Worm (Caenorhabditis elegans) whole organism, L1 larva: ENCODE results near the gene C05C10.8.

ENCODE experiments used
- C04F5.9 ChIP-seq: sonication (generic microtip); optimal IDR thresholded peaks from 2 replicates; lab custom pipeline; 2016; ENCODE audit warnings: missing genetic modification characterization, missing compliant biosample characterization
- aha-1 ChIP-seq: fragments of 150-350 bp; optimal IDR thresholded peaks from 2 replicates; lab custom pipeline; 2014; ENCODE audit warnings: missing biosample characterization, missing genetic modification characterization
- alr-1 ChIP-seq: fragments of 200-800 bp; sonication (Bioruptor generic); optimal IDR thresholded peaks from 2 replicates; lab custom pipeline; 2018; ENCODE audit warnings: borderline replicate concordance, mild to moderate bottlenecking, missing genetic modification characterization, missing compliant biosample characterization
- blmp-1 ChIP-seq: fragments of 150-350 bp; optimal IDR thresholded peaks from 2 replicates; lab custom pipeline; 2014; ENCODE audit warnings: missing biosample characterization, missing genetic modification characterization
- ceh-63 ChIP-seq: fragments of 200-800 bp; sonication (Bioruptor generic); optimal IDR thresholded peaks from 2 replicates; lab custom pipeline; 2018; ENCODE audit warnings: mild to moderate bottlenecking, missing genetic modification characterization, missing compliant biosample characterization
- ceh-8 ChIP-seq: fragments of 200-800 bp; sonication (Bioruptor generic); optimal IDR thresholded peaks from 2 replicates; lab custom pipeline; 2018; ENCODE audit warnings: mild to moderate bottlenecking, missing genetic modification characterization, moderate library complexity, missing compliant biosample characterization
- ceh-90 ChIP-seq: sonication (generic microtip); optimal IDR thresholded peaks from 2 replicates; lab custom pipeline; 2016; ENCODE audit warnings: missing genetic modification characterization, missing compliant biosample characterization
- dpl-1 ChIP-seq, 3 experiments: fragments of 150-350 bp in 2 of 3; sonication (generic microtip) in 1 of 3; optimal IDR thresholded peaks; 2 replicates each; lab custom pipeline; 2014 to 2017; ENCODE audit warnings: missing biosample characterization in 3 of 3, missing genetic modification characterization in 3 of 3, missing genetic modification reagents in 3 of 3
- efl-1 ChIP-seq, 4 experiments: fragments of 150-350 bp; optimal IDR thresholded peaks in 3 of 4; peaks in 1 of 4; 1 replicate in 1 of 4; 2 replicates in 3 of 4; lab custom pipeline; 2014; ENCODE audit warnings: missing biosample characterization in 2 of 4, missing genetic modification characterization in 2 of 4, missing genetic modification reagents in 2 of 4
- ets-5 ChIP-seq: fragments of 200-800 bp; sonication (Bioruptor generic); IDR thresholded peaks from 2 replicates; pipeline ENCODE4 v1.3.6; 2022; ENCODE audit warnings: missing genetic modification characterization, missing compliant biosample characterization
- fkh-10 ChIP-seq: sonication (generic microtip); optimal IDR thresholded peaks from 2 replicates; lab custom pipeline; 2017; ENCODE audit warnings: missing biosample characterization, missing genetic modification reagents, missing genetic modification characterization
- fkh-4 ChIP-seq: sonication (generic microtip); optimal IDR thresholded peaks from 2 replicates; lab custom pipeline; 2016; ENCODE audit warnings: missing compliant biosample characterization, missing genetic modification characterization, borderline replicate concordance
- fkh-8 ChIP-seq: sonication (generic microtip); optimal IDR thresholded peaks from 2 replicates; lab custom pipeline; 2016; ENCODE audit warnings: mild to moderate bottlenecking, missing genetic modification characterization, missing compliant biosample characterization
- hpl-2 ChIP-seq: fragments of 150-350 bp; optimal IDR thresholded peaks from 2 replicates; lab custom pipeline; 2014; ENCODE audit warnings: missing biosample characterization, missing genetic modification reagents, missing genetic modification characterization
- irx-1 ChIP-seq: sonication (generic microtip); optimal IDR thresholded peaks from 2 replicates; lab custom pipeline; 2016; ENCODE audit warnings: missing genetic modification characterization, missing compliant biosample characterization
- isw-1 ChIP-seq: fragments of 200-800 bp; sonication (Bioruptor generic); IDR thresholded peaks from 2 replicates; pipeline ENCODE4 v1.3.6; 2022; ENCODE audit warnings: missing genetic modification characterization, missing compliant biosample characterization
- jun-1 ChIP-seq: fragments of 150-350 bp; optimal IDR thresholded peaks from 2 replicates; lab custom pipeline; 2014; ENCODE audit warnings: missing biosample characterization, missing genetic modification reagents, missing genetic modification characterization
- lin-13 ChIP-seq: fragments of 150-350 bp; optimal IDR thresholded peaks from 2 replicates; lab custom pipeline; 2014; ENCODE audit warnings: missing biosample characterization, missing genetic modification reagents, missing genetic modification characterization
- lin-14 ChIP-seq: fragments of 200-800 bp; sonication (Bioruptor generic); optimal IDR thresholded peaks from 2 replicates; lab custom pipeline; 2018; ENCODE audit warnings: mild to moderate bottlenecking, missing genetic modification characterization, moderate library complexity, missing compliant biosample characterization
- lir-3 ChIP-seq: sonication (generic microtip); optimal IDR thresholded peaks from 2 replicates; lab custom pipeline; 2016; ENCODE audit warnings: mild to moderate bottlenecking, missing genetic modification characterization, moderate library complexity, missing compliant biosample characterization; ENCODE audit not compliant: poor library complexity
- mab-9 ChIP-seq: fragments of 200-800 bp; sonication (Bioruptor generic); IDR thresholded peaks from 2 replicates; pipeline ENCODE4 v1.3.6; 2022; ENCODE audit warnings: missing genetic modification reagents, missing genetic modification characterization, missing compliant biosample characterization
- mef-2 ChIP-seq: fragments of 150-350 bp; optimal IDR thresholded peaks from 2 replicates; lab custom pipeline; 2014; ENCODE audit warnings: missing biosample characterization, missing genetic modification characterization
- mep-1 ChIP-seq: fragments of 150-350 bp; optimal IDR thresholded peaks from 2 replicates; lab custom pipeline; 2014; ENCODE audit warnings: missing biosample characterization, missing genetic modification characterization
- nhr-12 ChIP-seq: sonication (generic microtip); optimal IDR thresholded peaks from 2 replicates; lab custom pipeline; 2017; ENCODE audit warnings: missing biosample characterization, missing genetic modification characterization
- nhr-47 ChIP-seq: sonication (generic microtip); optimal IDR thresholded peaks from 2 replicates; lab custom pipeline; 2016; ENCODE audit warnings: mild to moderate bottlenecking, missing genetic modification characterization, moderate library complexity, missing compliant biosample characterization
- nhr-71 ChIP-seq: sonication (generic microtip); optimal IDR thresholded peaks from 2 replicates; lab custom pipeline; 2016; ENCODE audit warnings: mild to moderate bottlenecking, missing genetic modification characterization, moderate library complexity, missing compliant biosample characterization
- nhr-76 ChIP-seq: sonication (generic microtip); optimal IDR thresholded peaks from 2 replicates; lab custom pipeline; 2017; ENCODE audit warnings: missing biosample characterization, missing genetic modification characterization
- pax-3 ChIP-seq: fragments of 200-800 bp; sonication (Bioruptor generic); optimal IDR thresholded peaks from 2 replicates; lab custom pipeline; 2018; ENCODE audit warnings: mild to moderate bottlenecking, missing genetic modification characterization, moderate library complexity, missing compliant biosample characterization
- pqm-1 ChIP-seq: sonication (generic microtip); optimal IDR thresholded peaks from 3 replicates; lab custom pipeline; 2017; ENCODE audit warnings: missing biosample characterization, missing genetic modification characterization
- skn-1 ChIP-seq: fragments of 150-350 bp; optimal IDR thresholded peaks from 2 replicates; lab custom pipeline; 2014; ENCODE audit warnings: missing biosample characterization, missing genetic modification characterization
- sox-4 ChIP-seq: sonication (generic microtip); optimal IDR thresholded peaks from 2 replicates; lab custom pipeline; 2016; ENCODE audit warnings: missing genetic modification characterization, missing compliant biosample characterization
- sup-37 ChIP-seq: fragments of 200-800 bp; sonication (Bioruptor generic); optimal IDR thresholded peaks from 2 replicates; lab custom pipeline; 2018; ENCODE audit warnings: mild to moderate bottlenecking, missing genetic modification characterization, missing compliant biosample characterization
- swsn-7 ChIP-seq: sonication (generic microtip); optimal IDR thresholded peaks from 2 replicates; lab custom pipeline; 2016; ENCODE audit warnings: missing genetic modification characterization, missing compliant biosample characterization
- unc-130 ChIP-seq: fragments of 150-350 bp; optimal IDR thresholded peaks from 2 replicates; lab custom pipeline; 2017; ENCODE audit warnings: missing biosample characterization, missing genetic modification characterization, inconsistent platforms
- unc-30 ChIP-seq: sonication (generic microtip); optimal IDR thresholded peaks from 2 replicates; lab custom pipeline; 2017; ENCODE audit warnings: missing biosample characterization, missing genetic modification characterization
- unc-62 ChIP-seq: fragments of 150-350 bp; optimal IDR thresholded peaks from 2 replicates; lab custom pipeline; 2014; ENCODE audit warnings: missing biosample characterization, missing genetic modification reagents, missing genetic modification characterization
- unc-98 ChIP-seq: fragments of 200-800 bp; sonication (Bioruptor generic); IDR thresholded peaks from 2 replicates; pipeline ENCODE4 v1.3.6; 2022; ENCODE audit warnings: missing genetic modification characterization, missing compliant biosample characterization
- zip-4 ChIP-seq: fragments of 200-800 bp; sonication (Bioruptor generic); optimal IDR thresholded peaks from 2 replicates; lab custom pipeline; 2018; ENCODE audit warnings: mild to moderate bottlenecking, missing genetic modification characterization, moderate library complexity, missing compliant biosample characterization

The C05C10.8 gene

ce11 chrII:9914999-9915398, 2.8 kb downstream of the C05C10.8 start, which contains the start of gene F26C11.3:
Gene F26C11.3 (minus strand): TSS chrII:9915099.
- no peak for TF ChIP-seq nhr-76
- no peak for TF ChIP-seq sox-4 (tag; lab: Kevin White, UChicago)
- TF ChIP-seq nhr-47 (tag; lab: Kevin White, UChicago), result no peak
- no peak for TF ChIP-seq blmp-1 (tag; lab: Kevin White, UChicago)
- no peak for TF ChIP-seq sup-37
- no peak for TF ChIP-seq unc-30 (tag; lab: Kevin White, UChicago)
- no peak for TF ChIP-seq nhr-12 (tag; lab: Kevin White, UChicago)
- TF ChIP-seq hpl-2 (GFP tag; lab: Kevin White, UChicago), result no peak
- TF ChIP-seq aha-1, result no peak
- no peak for TF ChIP-seq pax-3
- no peak for TF ChIP-seq unc-130 (tag; lab: Kevin White, UChicago)

ce11 chrII:9904459-9904858, 13.3 kb downstream of the C05C10.8 start:
- TF ChIP-seq efl-1 (optimal IDR thresholded peaks at IDR 0.05; lab: Kevin White, UChicago) (no peak), efl-1 (GFP tag; optimal IDR thresholded peaks at IDR 0.05 in 1 of 2; lab: Kevin White, UChicago) (peak in 1 of 2 experiments; percentile 62), alr-1 (no peak), lir-3 (tag; lab: Kevin White, UChicago) (no peak), nhr-71 (tag; lab: Kevin White, UChicago) (no peak), ceh-8 (GFP tag; lab: Kevin White, UChicago) (no peak), lin-14 (no peak), unc-130 (tag; lab: Kevin White, UChicago) (no peak)
- TF ChIP-seq, all 84 proteins: peak for 1

ce11 chrII:9900276-9900675, 17.5 kb downstream of the C05C10.8 start, which contains the start of gene unc-4:
Gene unc-4 (minus strand): TSS chrII:9900376.
- TF ChIP-seq lin-14 (no peak), unc-62 (GFP tag; lab: Kevin White, UChicago) (no peak)

- TF ChIP-seq ceh-90 (tag; lab: Kevin White, UChicago) (no peak), isw-1 (GFP tag; lab: Robert Waterston, UW) (no peak), mab-9 (GFP tag; lab: Robert Waterston, UW) (no peak), C04F5.9 (tag; lab: Kevin White, UChicago) (no peak), zip-4 (GFP tag; lab: Kevin White, UChicago) (no peak), jun-1 (tag; lab: Kevin White, UChicago) (no peak), fkh-8 (no peak), ceh-63 (GFP tag; lab: Kevin White, UChicago) (no peak), lin-13 (GFP tag; lab: Kevin White, UChicago) (no peak), mep-1 (tag; lab: Kevin White, UChicago) (no peak), dpl-1 (GFP tag; optimal IDR thresholded peaks at IDR 0.05; lab: Kevin White, UChicago) (no peak), fkh-10 (GFP tag; lab: Kevin White, UChicago) (no peak), pqm-1 (tag; lab: Kevin White, UChicago) (no peak), swsn-7 (tag; lab: Kevin White, UChicago) (no peak), irx-1 (tag; lab: Kevin White, UChicago) (no peak), efl-1 (optimal IDR thresholded peaks at IDR 0.05; lab: Kevin White, UChicago) (no peak), efl-1 (GFP tag; optimal IDR thresholded peaks at IDR 0.05 in 1 of 2; lab: Kevin White, UChicago) (no peak), lir-3 (tag; lab: Kevin White, UChicago) (no peak)
Measured at ce11 chrII:9898744-9899143, 19.1 kb downstream of the C05C10.8 start.

ce11 chrII:9895173-9895572, 22.6 kb downstream of the C05C10.8 start:
- TF ChIP-seq nhr-71 (tag; lab: Kevin White, UChicago), result no peak
- TF ChIP-seq aha-1, result no peak
- no peak for TF ChIP-seq fkh-4 (tag; lab: Kevin White, UChicago)
- no peak for TF ChIP-seq mef-2 (tag; lab: Kevin White, UChicago)
- TF ChIP-seq skn-1 (tag; lab: Kevin White, UChicago), result no peak
- no peak for TF ChIP-seq ets-5
- TF ChIP-seq unc-98 (GFP tag; lab: Robert Waterston, UW), result no peak
- TF ChIP-seq, all 84 proteins: peak for 0
